Worm (Caenorhabditis elegans) whole organism, L4/young adult: ENCODE measurements around the gene str-101.
"Not testable (repeated sequence)": the region's sequence is repeated elsewhere in the genome, so short reads cannot be mapped to it uniquely, and the experiment has no call there.

Experiments used
- W03F9.2 ChIP-seq: fragments of 150-350 bp; optimal IDR thresholded peaks from 2 replicates; lab custom pipeline; 2014; ENCODE audit warnings: missing biosample characterization, missing genetic modification characterization
- dao-5 ChIP-seq: sonication (generic microtip); optimal IDR thresholded peaks from 2 replicates; lab custom pipeline; 2016; ENCODE audit warnings: missing genotype, missing genetic modification characterization, moderate library complexity, missing compliant biosample characterization
- him-1 ChIP-seq: sonication (generic microtip); optimal IDR thresholded peaks from 2 replicates; lab custom pipeline; 2016; ENCODE audit warnings: missing genotype, missing genetic modification reagents, missing genetic modification characterization, missing compliant biosample characterization

Gene str-101

ce11 chrV:15698099-15698498 is 13.7 kb downstream of the str-101 start, which contains the start of gene srx-29:
TSS of gene srx-29 (minus strand) at chrV:15698199.
- TF ChIP-seq W03F9.2 (tag; lab: Kevin White, UChicago) = no peak
- TF ChIP-seq dao-5 = no peak
- TF ChIP-seq him-1 (tag; lab: Kevin White, UChicago) = no peak

DNA sequence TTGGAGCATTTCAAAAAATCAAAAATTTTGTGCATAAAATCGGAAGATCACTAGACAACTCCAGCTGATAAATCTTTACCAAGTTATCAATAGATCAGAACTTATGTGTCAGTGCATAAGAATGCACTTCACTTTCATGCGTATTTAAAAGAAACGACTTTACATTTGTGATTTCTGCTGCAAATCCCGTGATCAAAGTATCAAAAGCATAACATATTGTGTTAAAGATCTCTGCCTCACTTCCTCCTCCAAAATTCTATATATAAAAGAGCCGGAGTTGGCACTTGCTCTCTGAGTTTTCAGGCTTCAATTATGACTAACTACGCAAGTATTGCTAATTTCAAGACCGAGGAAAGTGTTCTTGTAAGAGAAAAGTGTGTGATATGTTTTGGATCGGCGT is 18.1 kb downstream of the str-101 start, which contains the start of gene nhr-198:
Gene nhr-198, plus strand, starts transcription at position 313 of the 400 bp plus-strand sequence.
- no peak for TF ChIP-seq W03F9.2 (tag; lab: Kevin White, UChicago)

DNA sequence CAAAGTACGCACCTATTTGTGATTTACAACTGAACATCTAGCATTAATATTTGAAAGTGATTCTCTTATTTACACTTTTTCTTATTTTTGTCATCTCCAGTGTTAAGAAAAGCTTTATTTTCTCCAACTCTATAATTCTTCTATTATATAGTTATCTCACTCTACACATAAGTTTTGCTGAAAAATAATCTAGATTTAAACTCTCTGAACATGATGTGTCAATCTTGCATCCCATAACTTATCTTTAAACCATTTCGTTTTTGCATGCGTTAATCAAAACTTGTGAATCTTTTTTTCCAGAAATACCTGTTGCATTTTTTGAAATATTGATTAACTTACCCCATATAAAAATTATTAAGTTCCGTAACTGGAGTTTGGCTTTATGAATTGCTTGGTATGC is 21.8 kb downstream of the str-101 start, which contains the start of gene nhr-268:
Gene nhr-268, plus strand, starts transcription at position 301 of the 400 bp plus-strand sequence.
- TF ChIP-seq him-1 (tag; lab: Kevin White, UChicago) (no peak), dao-5 (no peak), W03F9.2 (tag; lab: Kevin White, UChicago) (no peak)

- no peak for TF ChIP-seq dao-5
- no peak for TF ChIP-seq W03F9.2 (tag; lab: Kevin White, UChicago)
- no peak for TF ChIP-seq him-1 (tag; lab: Kevin White, UChicago)
Measured at ce11 chrV:15687660-15688059, 24.1 kb downstream of the str-101 start, which contains the start of gene nhr-197. TSS of gene nhr-197 (plus strand) at chrV:15687960.

- TF ChIP-seq him-1 (tag; lab: Kevin White, UChicago) (no peak), dao-5 (no peak), W03F9.2 (tag; lab: Kevin White, UChicago) (no peak)
Measured at ce11 chrV:15685599-15685998, 26.2 kb downstream of the str-101 start, which contains the start of gene nhr-196. TSS of gene nhr-196 (plus strand) at chrV:15685716.

DNA sequence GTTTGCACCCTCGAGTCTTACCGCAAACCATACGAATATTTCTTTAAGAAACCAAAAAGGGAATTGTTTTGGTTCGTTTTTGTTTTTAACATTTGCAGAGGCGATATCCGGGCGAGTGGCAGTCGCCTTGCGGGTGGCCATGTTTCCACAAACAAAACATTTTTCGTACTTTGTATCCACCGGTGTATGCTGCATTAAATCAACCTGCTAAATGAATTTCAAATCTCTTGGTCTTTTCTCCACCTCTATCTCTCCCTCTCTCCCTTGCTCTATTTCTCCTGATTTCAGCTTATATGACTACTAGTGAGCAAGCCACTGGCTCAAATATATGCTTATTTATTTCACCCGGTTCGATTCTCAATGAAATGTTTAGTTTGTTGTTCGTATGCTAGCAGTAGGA is 34.6 kb downstream of the str-101 start, which contains the start of gene nhr-52:
Gene nhr-52, plus strand, starts transcription at position 301 of the 400 bp plus-strand sequence.
- TF ChIP-seq W03F9.2 (tag; lab: Kevin White, UChicago) = no peak
- no peak for TF ChIP-seq him-1 (tag; lab: Kevin White, UChicago)
- TF ChIP-seq dao-5 = no peak

DNA sequence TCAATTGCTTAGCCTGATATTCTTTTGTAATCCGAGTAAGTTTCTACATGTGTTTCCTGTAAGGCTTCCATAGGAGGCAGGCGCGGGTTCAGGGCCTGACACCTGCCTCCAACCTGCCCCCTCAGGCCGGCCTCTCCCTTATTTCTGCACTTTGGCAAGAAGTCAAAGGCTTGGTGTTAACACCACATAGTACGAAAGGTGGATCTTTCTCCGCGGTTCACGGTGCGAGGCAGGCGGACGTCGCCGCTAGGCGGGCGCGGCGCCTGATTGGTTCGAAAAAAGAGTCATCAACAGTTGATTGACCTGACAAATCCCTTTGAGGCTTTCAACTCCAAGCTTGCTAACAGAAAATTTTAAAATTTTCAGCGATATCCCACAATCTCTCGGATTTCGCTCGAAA is 36.9 kb downstream of the str-101 start:
- TF ChIP-seq dao-5 = no peak
- TF ChIP-seq him-1 (tag; lab: Kevin White, UChicago) = no peak
- TF ChIP-seq W03F9.2 (tag; lab: Kevin White, UChicago) = no peak

- TF ChIP-seq W03F9.2 (tag; lab: Kevin White, UChicago) = no peak
- no peak for TF ChIP-seq him-1 (tag; lab: Kevin White, UChicago)
- no peak for TF ChIP-seq dao-5
Measured at ce11 chrV:15673707-15674106, 38.1 kb downstream of the str-101 start, which contains the start of gene nhr-51. TSS of gene nhr-51 (plus strand) at chrV:15674007.

DNA sequence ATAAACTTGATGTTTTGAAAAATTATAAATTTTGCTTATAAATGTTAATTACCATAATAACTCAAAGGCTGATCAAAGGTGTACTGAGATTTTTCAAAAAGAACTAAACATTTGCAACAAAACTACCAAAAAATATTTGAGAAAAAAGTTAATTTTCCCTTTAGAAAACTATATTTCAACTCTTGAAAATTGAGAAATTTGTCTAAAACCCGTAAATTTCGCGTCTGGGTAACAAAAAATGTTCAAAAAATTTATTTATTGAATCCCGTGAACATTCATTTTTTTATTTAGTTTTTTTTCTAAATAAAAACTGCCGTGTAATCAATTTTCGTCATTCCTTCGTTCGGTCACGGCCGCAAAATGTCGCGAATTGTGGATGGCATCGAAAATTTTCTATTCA is 41.7 kb downstream of the str-101 start, which contains the start of gene K06B4.15:
Gene K06B4.15, plus strand, starts transcription at position 301 of the 400 bp plus-strand sequence.
- TF ChIP-seq him-1 (tag; lab: Kevin White, UChicago); dao-5; W03F9.2 (tag; lab: Kevin White, UChicago): not testable (repeated sequence)

DNA sequence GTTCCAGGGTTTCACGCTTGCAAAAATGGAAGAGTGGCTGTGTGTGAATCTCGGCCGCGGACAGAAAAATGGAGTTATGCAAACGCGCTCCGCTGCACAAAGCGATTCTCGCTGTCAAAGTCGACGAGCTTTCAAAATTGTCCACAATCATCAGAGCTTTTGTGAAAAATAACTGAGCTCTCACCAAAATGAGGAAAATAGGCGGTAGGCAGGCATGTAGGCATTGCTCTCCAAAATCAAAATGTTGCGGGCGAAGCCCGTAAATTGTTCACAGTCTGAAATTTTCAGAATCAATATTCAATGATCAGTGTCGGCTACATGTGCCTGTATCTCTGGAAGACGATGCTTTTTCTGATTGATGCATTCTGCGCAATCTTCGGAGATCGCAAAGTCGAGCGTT is 42.9 kb downstream of the str-101 start, which contains the start of gene K06B4.4:
Gene K06B4.4, plus strand, starts transcription at position 301 of the 400 bp plus-strand sequence.
- TF ChIP-seq dao-5 = no peak
- TF ChIP-seq him-1 (tag; lab: Kevin White, UChicago) = no peak
- no peak for TF ChIP-seq W03F9.2 (tag; lab: Kevin White, UChicago)

- not testable (repeated sequence) for TF ChIP-seq him-1 (tag; lab: Kevin White, UChicago); W03F9.2 (tag; lab: Kevin White, UChicago); dao-5
Measured at ce11 chrV:15668200-15668599, 43.6 kb downstream of the str-101 start, which contains the start of gene F53E4.1. TSS of gene F53E4.1 (minus strand) at chrV:15668300.

ce11 chrV:15666718-15667117 is 45.1 kb downstream of the str-101 start:
- TF ChIP-seq dao-5 (no peak), him-1 (tag; lab: Kevin White, UChicago) (no peak), W03F9.2 (tag; lab: Kevin White, UChicago) (no peak)

ce11 chrV:15664053-15664661 is 47.6 kb downstream of the str-101 start:
- TF ChIP-seq him-1 (tag; lab: Kevin White, UChicago) (no peak), dao-5 (no peak), W03F9.2 (tag; lab: Kevin White, UChicago) (no peak)

DNA sequence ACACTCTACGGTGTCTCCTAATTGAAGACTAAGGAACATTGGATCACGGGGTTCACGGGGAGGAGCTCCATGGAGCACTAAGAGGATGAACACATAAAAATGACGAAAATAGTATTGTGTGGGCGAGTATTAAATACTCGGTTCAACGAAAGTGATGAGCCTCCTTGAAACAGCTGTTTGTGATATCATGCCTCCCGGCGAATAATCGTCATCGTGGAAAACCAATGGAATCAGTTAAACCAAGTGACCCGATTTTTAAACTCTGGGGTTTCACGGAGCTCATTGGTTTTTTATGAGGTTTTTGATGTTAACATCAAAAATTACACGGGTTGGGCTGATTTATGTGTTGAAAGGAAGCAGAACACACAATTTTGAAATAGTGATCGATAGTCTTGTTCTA is 50.2 kb downstream of the str-101 start:
- no peak for TF ChIP-seq W03F9.2 (tag; lab: Kevin White, UChicago)
- TF ChIP-seq dao-5 = no peak
- no peak for TF ChIP-seq him-1 (tag; lab: Kevin White, UChicago)
